Fruit fly (Drosophila melanogaster) whole organism, adult: ENCODE measurements around the gene Pfdn1.

Source experiments
- CG12768 ChIP-seq: fragments of 200-800 bp; sonication (Bioruptor generic); optimal IDR thresholded peaks from 2 replicates; lab custom pipeline; 2017; ENCODE audit warnings: missing biosample characterization, missing genetic modification characterization, mild to moderate bottlenecking, moderate library complexity, missing genetic modification reagents
- CG5204 ChIP-seq: fragments of 200-800 bp; sonication (Bioruptor generic); optimal IDR thresholded peaks from 2 replicates; lab custom pipeline; 2016; ENCODE audit warnings: missing biosample characterization, missing genetic modification characterization
- Hr96 ChIP-seq: fragments of 200-800 bp; sonication (Bioruptor generic); optimal IDR thresholded peaks from 2 replicates; lab custom pipeline; 2016; ENCODE audit warnings: missing biosample characterization, missing genetic modification characterization
- Mnt ChIP-seq: fragments of 200-800 bp; sonication (Bioruptor generic); optimal IDR thresholded peaks from 2 replicates; lab custom pipeline; 2016; ENCODE audit warnings: missing biosample characterization, mild to moderate bottlenecking, missing genetic modification characterization
- bab1 ChIP-seq: fragments of 200-800 bp; sonication (Bioruptor generic); optimal IDR thresholded peaks from 3 replicates; lab custom pipeline; 2019; ENCODE audit warnings: missing biosample characterization, mild to moderate bottlenecking, missing genetic modification characterization, moderate library complexity
- cic ChIP-seq: fragments of 200-800 bp; sonication (Bioruptor generic); optimal IDR thresholded peaks from 2 replicates; lab custom pipeline; 2017; ENCODE audit warnings: missing biosample characterization, mild to moderate bottlenecking, missing genetic modification characterization, moderate library complexity
- kay ChIP-seq: fragments of 200-800 bp; sonication (Bioruptor generic); peaks from one replicate; lab custom pipeline; 2016; ENCODE audit warnings: missing biosample characterization, missing genetic modification characterization, borderline replicate concordance
- tj ChIP-seq: fragments of 200-800 bp; sonication (Bioruptor generic); optimal IDR thresholded peaks from 3 replicates; lab custom pipeline; 2017; ENCODE audit warnings: missing biosample characterization, mild to moderate bottlenecking, missing genetic modification characterization, moderate library complexity
- toe ChIP-seq: fragments of 200-800 bp; sonication (Bioruptor generic); optimal IDR thresholded peaks from 2 replicates; lab custom pipeline; 2016; ENCODE audit warnings: missing biosample characterization, missing genetic modification characterization

DNA sequence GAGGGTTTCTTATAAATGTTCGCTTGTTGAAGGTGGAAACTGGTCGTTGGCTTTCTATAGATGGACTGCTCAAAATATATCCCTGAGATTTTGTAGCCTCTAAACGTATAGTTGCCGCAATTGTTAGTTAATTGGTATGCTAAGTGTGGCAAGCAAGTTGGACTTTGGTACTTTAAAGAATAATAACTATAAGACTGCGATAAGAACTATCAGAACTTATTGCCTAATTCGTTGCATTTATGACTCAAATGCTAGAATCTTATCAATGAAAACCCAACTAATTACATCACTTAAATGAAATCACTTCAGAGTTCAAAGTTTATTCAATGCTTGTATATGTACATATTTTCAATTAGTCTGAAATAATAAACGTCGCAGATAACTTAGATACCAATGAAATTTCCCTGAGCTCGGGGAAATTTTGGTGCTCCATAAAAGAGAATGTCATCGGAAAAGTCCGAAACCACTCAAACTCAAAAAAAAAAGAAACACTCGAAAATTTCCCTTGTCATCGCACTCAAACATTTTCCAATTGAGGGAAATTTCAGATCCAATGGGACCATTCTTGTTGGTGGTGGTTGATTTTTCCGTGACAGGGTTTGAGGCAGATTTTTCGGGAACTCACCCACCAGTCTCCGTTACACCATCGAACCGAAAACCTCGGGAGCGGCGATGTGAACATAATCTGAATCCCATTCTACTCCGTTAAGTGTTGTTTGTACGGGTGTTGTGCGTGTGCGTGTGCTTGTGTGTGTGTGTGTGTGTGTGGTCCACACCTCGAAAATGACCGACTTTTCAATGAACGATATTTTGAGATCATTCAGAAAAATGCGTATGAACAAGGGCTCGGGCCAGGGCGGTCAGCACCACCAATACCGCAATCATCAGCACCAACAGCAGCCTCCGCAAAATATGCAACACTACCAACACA, 22.2 kb downstream of the Pfdn1 start, which contains the start of gene CG45075:
- TF ChIP-seq CG12768 (GFP tag; lab: Kevin White, UChicago) (no peak), CG5204 (GFP tag; lab: Kevin White, UChicago) (no peak), toe (GFP tag; lab: Kevin White, UChicago) (no peak), tj (GFP tag; lab: Kevin White, UChicago) (no peak), Hr96 (GFP tag; lab: Kevin White, UChicago) (no peak), kay (GFP tag; lab: Kevin White, UChicago) (peak; percentile 88), Mnt (GFP tag; lab: Kevin White, UChicago) (no peak), bab1 (GFP tag; lab: Kevin White, UChicago) (no peak), cic (no peak)
